Fruit fly (Drosophila melanogaster) whole organism, embryonic: Measurements from ENCODE around the gene Lst8.

Experiments
- ATbp ChIP-seq: fragments of 200-800 bp; sonication (Bioruptor generic); optimal IDR thresholded peaks from 2 replicates; lab custom pipeline; 2017; ENCODE audit warnings: missing biosample characterization, mild to moderate bottlenecking, missing genetic modification characterization, missing genetic modification reagents
- Aef1 ChIP-seq: fragments of 200-800 bp; sonication (Bioruptor generic); IDR thresholded peaks from 3 replicates; pipeline ENCODE4 v1.3.6; 2022; ENCODE audit warnings: missing biosample characterization, missing genetic modification characterization
- Atf-2 ChIP-seq: fragments of 200-800 bp; sonication (Bioruptor generic); optimal IDR thresholded peaks from 2 replicates; lab custom pipeline; 2016; ENCODE audit warnings: missing biosample characterization, missing genetic modification characterization
- BEAF-32 ChIP-seq: fragments of 200-800 bp; sonication (Bioruptor generic); optimal IDR thresholded peaks from 3 replicates; lab custom pipeline; 2017; ENCODE audit warnings: missing biosample characterization, missing genetic modification characterization, mild to moderate bottlenecking, moderate library complexity, missing genetic modification reagents
- Bdp1 ChIP-seq: fragments of 200-800 bp; sonication (Bioruptor generic); optimal IDR thresholded peaks from 3 replicates; lab custom pipeline; 2016; ENCODE audit warnings: missing biosample characterization, missing genetic modification characterization
- CG10209 ChIP-seq: fragments of 200-800 bp; sonication (Bioruptor generic); optimal IDR thresholded peaks from 3 replicates; lab custom pipeline; 2017; ENCODE audit warnings: missing biosample characterization, mild to moderate bottlenecking, missing genetic modification characterization, missing genetic modification reagents
- CG10654 ChIP-seq: fragments of 200-800 bp; sonication (Bioruptor generic); optimal IDR thresholded peaks from 2 replicates; lab custom pipeline; 2016; ENCODE audit warnings: missing biosample characterization, missing genetic modification characterization
- CG12071 ChIP-seq: fragments of 200-800 bp; sonication (Bioruptor generic); optimal IDR thresholded peaks from 3 replicates; lab custom pipeline; 2018; ENCODE audit warnings: missing biosample characterization, mild to moderate bottlenecking, missing genetic modification characterization
- CG12219 ChIP-seq: fragments of 200-800 bp; sonication (Bioruptor generic); optimal IDR thresholded peaks from 3 replicates; lab custom pipeline; 2018; ENCODE audit warnings: missing biosample characterization, mild to moderate bottlenecking, missing genetic modification characterization
- CG14710 ChIP-seq: fragments of 200-800 bp; sonication (Bioruptor generic); optimal IDR thresholded peaks from 3 replicates; lab custom pipeline; 2019; ENCODE audit warnings: missing biosample characterization, mild to moderate bottlenecking, missing genetic modification characterization, moderate library complexity
- CG14860 ChIP-seq: fragments of 200-800 bp; sonication (Bioruptor generic); IDR thresholded peaks from 3 replicates; pipeline ENCODE4 v1.3.6; 2022; ENCODE audit warnings: missing biosample characterization, missing genetic modification characterization; ENCODE audit not compliant: partially characterized antibody
- CG15479 ChIP-seq: fragments of 200-800 bp; sonication (Bioruptor generic); optimal IDR thresholded peaks from 3 replicates; lab custom pipeline; 2019; ENCODE audit warnings: missing biosample characterization, mild to moderate bottlenecking, missing genetic modification characterization, moderate library complexity
- CG15514 ChIP-seq: fragments of 200-800 bp; sonication (Bioruptor generic); optimal IDR thresholded peaks from 3 replicates; lab custom pipeline; 2017; ENCODE audit warnings: missing biosample characterization, missing genetic modification characterization, mild to moderate bottlenecking, moderate library complexity, missing genetic modification reagents
- CG1602 ChIP-seq: fragments of 200-800 bp; sonication (Bioruptor generic); optimal IDR thresholded peaks from 3 replicates; lab custom pipeline; 2016; ENCODE audit warnings: missing biosample characterization, missing genetic modification characterization
- CG17359 ChIP-seq: fragments of 200-800 bp; sonication (Bioruptor generic); optimal IDR thresholded peaks from 3 replicates; lab custom pipeline; 2018; ENCODE audit warnings: missing biosample characterization, mild to moderate bottlenecking, missing genetic modification characterization, moderate library complexity
- CG2129 ChIP-seq: fragments of 200-800 bp; sonication (Bioruptor generic); IDR thresholded peaks from 2 replicates; pipeline ENCODE4 v1.3.6; 2022; ENCODE audit warnings: missing biosample characterization, missing genetic modification characterization; ENCODE audit not compliant: partially characterized antibody
- CG32532 ChIP-seq: fragments of 200-800 bp; sonication (Bioruptor generic); IDR thresholded peaks from 2 replicates; pipeline ENCODE4 v1.3.6; 2022; ENCODE audit warnings: missing biosample characterization, missing genetic modification characterization
- CG3281 ChIP-seq: fragments of 200-800 bp; sonication (Bioruptor generic); optimal IDR thresholded peaks from 3 replicates; lab custom pipeline; 2017; ENCODE audit warnings: missing biosample characterization, mild to moderate bottlenecking, missing genetic modification characterization
- CG33213 ChIP-seq: fragments of 200-800 bp; sonication (Bioruptor generic); optimal IDR thresholded peaks from 3 replicates; lab custom pipeline; 2016; ENCODE audit warnings: missing biosample characterization, missing genetic modification characterization
- CG7839 ChIP-seq: fragments of 200-800 bp; sonication (Bioruptor generic); optimal IDR thresholded peaks from 3 replicates; lab custom pipeline; 2018; ENCODE audit warnings: missing biosample characterization, mild to moderate bottlenecking, missing genetic modification characterization, moderate library complexity
- CG8478 ChIP-seq: fragments of >200 bp; optimal IDR thresholded peaks from 2 replicates; lab custom pipeline; 2018
- CG8924 ChIP-seq: fragments of 200-800 bp; optimal IDR thresholded peaks from 3 replicates; lab custom pipeline; 2019; ENCODE audit warnings: missing biosample characterization, mild to moderate bottlenecking, missing genetic modification characterization, moderate library complexity
- CG9797 ChIP-seq: fragments of 200-800 bp; sonication (Bioruptor generic); optimal IDR thresholded peaks from 3 replicates; lab custom pipeline; 2018; ENCODE audit warnings: missing biosample characterization, mild to moderate bottlenecking, missing genetic modification characterization
- Dp ChIP-seq: fragments of 200-800 bp; sonication (Bioruptor generic); optimal IDR thresholded peaks from 2 replicates; lab custom pipeline; 2018; ENCODE audit warnings: missing biosample characterization, mild to moderate bottlenecking, missing genetic modification characterization, moderate library complexity
- Ets97D ChIP-seq: fragments of 200-800 bp; sonication (Bioruptor generic); optimal IDR thresholded peaks from 3 replicates; lab custom pipeline; 2016; ENCODE audit warnings: missing biosample characterization, missing genetic modification characterization
- GATAe ChIP-seq: fragments of 200-800 bp; sonication (Bioruptor generic); conservative IDR thresholded peaks from 2 replicates; pipeline ENCODE4 v1.3.6; 2022; ENCODE audit warnings: missing biosample characterization, missing genetic modification characterization
- Rfx ChIP-seq: fragments of 200-800 bp; sonication (Bioruptor generic); IDR thresholded peaks from 2 replicates; pipeline ENCODE4 v1.3.6; 2022; ENCODE audit warnings: missing biosample characterization, missing genetic modification characterization
- Scr ChIP-seq: fragments of 200-800 bp; sonication (Bioruptor generic); IDR thresholded peaks from 2 replicates; pipeline ENCODE4 v1.3.6; 2022; ENCODE audit warnings: missing biosample characterization, missing genetic modification characterization; ENCODE audit not compliant: partially characterized antibody
- Six4 ChIP-seq: fragments of 200-800 bp; sonication (Bioruptor generic); optimal IDR thresholded peaks from 2 replicates; lab custom pipeline; 2016; ENCODE audit warnings: missing biosample characterization, missing genetic modification characterization
- TFAM ChIP-seq: fragments of 200-800 bp; sonication (Bioruptor generic); optimal IDR thresholded peaks from 2 replicates; lab custom pipeline; 2017; ENCODE audit warnings: missing biosample characterization, missing genetic modification characterization, inconsistent platforms
- amos ChIP-seq: fragments of 200-800 bp; sonication (Bioruptor generic); IDR thresholded peaks from 2 replicates; pipeline ENCODE4 v1.3.6; 2022; ENCODE audit warnings: missing biosample characterization, missing genetic modification characterization; ENCODE audit not compliant: partially characterized antibody
- ara ChIP-seq: fragments of 200-800 bp; sonication (Bioruptor generic); IDR thresholded peaks from 2 replicates; pipeline ENCODE4 v1.3.6; 2022; ENCODE audit warnings: missing biosample characterization, missing genetic modification characterization
- bab2 ChIP-seq: fragments of 200-800 bp; sonication (Bioruptor generic); optimal IDR thresholded peaks from 2 replicates; lab custom pipeline; 2016; ENCODE audit warnings: missing biosample characterization, missing genetic modification characterization
- cad ChIP-seq: fragments of >200 bp; optimal IDR thresholded peaks from 2 replicates; lab custom pipeline; 2017; ENCODE audit warnings: missing biosample characterization, missing genetic modification characterization
- caup ChIP-seq: fragments of 200-800 bp; sonication (Bioruptor generic); optimal IDR thresholded peaks from 3 replicates; lab custom pipeline; 2017; ENCODE audit warnings: missing biosample characterization, mild to moderate bottlenecking, missing genetic modification characterization, moderate library complexity; ENCODE audit not compliant: severe bottlenecking
- chif ChIP-seq, 2 experiments: fragments of 200-800 bp; sonication (Bioruptor generic); optimal IDR thresholded peaks; 3 replicates each; lab custom pipeline; 2016; ENCODE audit warnings: missing biosample characterization in 2 of 2, missing genetic modification characterization in 2 of 2
- croc ChIP-seq: fragments of 200-800 bp; sonication (Bioruptor generic); conservative IDR thresholded peaks from 3 replicates; pipeline ENCODE4 v1.3.6; 2022; ENCODE audit warnings: missing biosample characterization, missing genetic modification characterization
- dpn ChIP-seq, 2 experiments: fragments of 200-800 bp; sonication (Bioruptor generic); optimal IDR thresholded peaks; 3 replicates each; lab custom pipeline; 2016; ENCODE audit warnings: missing biosample characterization in 2 of 2, missing genetic modification characterization in 2 of 2
- dysf ChIP-seq: fragments of 200-800 bp; sonication (Bioruptor generic); IDR thresholded peaks from 3 replicates; pipeline ENCODE4 v1.3.6; 2022; ENCODE audit warnings: missing biosample characterization, missing genetic modification characterization
- en ChIP-seq: fragments of 200-800 bp; sonication (Bioruptor generic); optimal IDR thresholded peaks from 2 replicates; lab custom pipeline; 2016; ENCODE audit warnings: missing biosample characterization, missing genetic modification characterization
- ewg ChIP-seq: fragments of 200-800 bp; sonication (Bioruptor generic); optimal IDR thresholded peaks from 3 replicates; lab custom pipeline; 2017; ENCODE audit warnings: mild to moderate bottlenecking, missing biosample characterization, missing genetic modification reagents, missing genetic modification characterization
- fd96Cb ChIP-seq: fragments of 200-800 bp; sonication (Bioruptor generic); optimal IDR thresholded peaks from 2 replicates; lab custom pipeline; 2018; ENCODE audit warnings: missing biosample characterization, mild to moderate bottlenecking, missing genetic modification characterization, moderate library complexity
- gsb-n ChIP-seq: fragments of 200-800 bp; sonication (Bioruptor generic); optimal IDR thresholded peaks from 3 replicates; lab custom pipeline; 2018; ENCODE audit warnings: missing biosample characterization, mild to moderate bottlenecking, missing genetic modification characterization
- jing ChIP-seq: fragments of 200-800 bp; sonication (Bioruptor generic); optimal IDR thresholded peaks from 2 replicates; lab custom pipeline; 2018; ENCODE audit warnings: missing biosample characterization, mild to moderate bottlenecking, missing genetic modification characterization
- kah ChIP-seq: fragments of 200-800 bp; sonication (Bioruptor generic); optimal IDR thresholded peaks from 2 replicates; lab custom pipeline; 2018; ENCODE audit warnings: missing biosample characterization, mild to moderate bottlenecking, missing genetic modification characterization
- knrl ChIP-seq: fragments of 200-800 bp; sonication (Bioruptor generic); IDR thresholded peaks from 3 replicates; pipeline ENCODE4 v1.3.6; 2022; ENCODE audit warnings: missing biosample characterization, missing genetic modification characterization; ENCODE audit not compliant: partially characterized antibody
- psq ChIP-seq: fragments of 200-800 bp; sonication (Bioruptor generic); optimal IDR thresholded peaks from 2 replicates; lab custom pipeline; 2017; ENCODE audit warnings: missing biosample characterization, missing genetic modification characterization
- ro ChIP-seq: fragments of 200-800 bp; sonication (Bioruptor generic); IDR thresholded peaks from 2 replicates; pipeline ENCODE4 v1.3.6; 2022; ENCODE audit warnings: missing biosample characterization, missing genetic modification characterization
- sens ChIP-seq: fragments of 200-800 bp; sonication (Bioruptor generic); peaks from one replicate; lab custom pipeline; 2016; ENCODE audit warnings: missing biosample characterization, missing genetic modification characterization

Lst8 gene

dm6 chrX:9578696-9579509, 26.9 kb downstream of the Lst8 start (continued):
- TF ChIP-seq CG8924 (tag; lab: Kevin White, UChicago) (peak; percentile 98), CG32532 (GFP tag; lab: Robert Waterston, UW) (peak; percentile 99), CG15479 (GFP tag; lab: Kevin White, UChicago) (no peak), amos (no peak), BEAF-32 (no peak), en (GFP tag; lab: Kevin White, UChicago) (peak; percentile 94), jing (peak; percentile 97), CG1602 (GFP tag; lab: Kevin White, UChicago) (peak; percentile 99), ro (peak; percentile 98), dysf (peak; percentile 99), psq (GFP tag; lab: Kevin White, UChicago) (peak; percentile 95), CG3281 (GFP tag; lab: Kevin White, UChicago) (peak; percentile 94), CG10209 (GFP tag; lab: Kevin White, UChicago) (peak; percentile 98), caup (peak; percentile 96), CG15514 (peak; percentile 89), cad (GFP tag; lab: Kevin White, UChicago) (no peak), chif (GFP tag; optimal IDR thresholded peaks at IDR 0.05; lab: Kevin White, UChicago) (peak; percentile 99), ATbp (GFP tag; lab: Kevin White, UChicago) (peak; percentile 98), CG12219 (peak; percentile 97), GATAe (GFP tag; lab: Robert Waterston, UW) (peak; percentile 86), sens (GFP tag; lab: Kevin White, UChicago) (peak; percentile 100), Atf-2 (GFP tag; lab: Kevin White, UChicago) (peak; percentile 98), Ets97D (GFP tag; lab: Kevin White, UChicago) (peak; percentile 93), Six4 (peak; percentile 98), Dp (GFP tag; lab: Kevin White, UChicago) (no peak), Bdp1 (GFP tag; lab: Kevin White, UChicago) (peak; percentile 93), CG14710 (tag; lab: Kevin White, UChicago) (peak; percentile 97), bab2 (peak; percentile 98), CG2129 (GFP tag; lab: Robert Waterston, UW) (no peak), ewg (GFP tag; lab: Kevin White, UChicago) (peak; percentile 98), TFAM (peak; percentile 89), CG9797 (peak; percentile 45), ara (GFP tag; lab: Robert Waterston, UW) (peak; percentile 99), Scr (GFP tag; lab: Robert Waterston, UW) (no peak), CG7839 (tag; lab: Kevin White, UChicago) (peak; percentile 98), Aef1 (GFP tag; lab: Robert Waterston, UW) (peak; percentile 98), fd96Cb (peak; percentile 99), knrl (GFP tag; lab: Robert Waterston, UW) (no peak), CG17359 (tag; lab: Kevin White, UChicago) (peak; percentile 99), kah (peak; percentile 90), croc (GFP tag; lab: Robert Waterston, UW) (peak; percentile 99), Rfx (GFP tag; lab: Robert Waterston, UW) (peak; percentile 99), CG12071 (GFP tag; lab: Kevin White, UChicago) (peak; percentile 96), CG8478 (lab: Kevin White, UChicago) (no peak), CG33213 (GFP tag; lab: Kevin White, UChicago) (peak; percentile 98), CG14860 (GFP tag; lab: Robert Waterston, UW) (no peak), gsb-n (tag; lab: Kevin White, UChicago) (peak; percentile 98), CG10654 (GFP tag; lab: Kevin White, UChicago) (peak; percentile 98), dpn (GFP tag; optimal IDR thresholded peaks at IDR 0.05; lab: Kevin White, UChicago) (peak; percentile 99)
